Fruit fly (Drosophila melanogaster): Measurements from ENCODE around the gene if.

Gene if

DNA sequence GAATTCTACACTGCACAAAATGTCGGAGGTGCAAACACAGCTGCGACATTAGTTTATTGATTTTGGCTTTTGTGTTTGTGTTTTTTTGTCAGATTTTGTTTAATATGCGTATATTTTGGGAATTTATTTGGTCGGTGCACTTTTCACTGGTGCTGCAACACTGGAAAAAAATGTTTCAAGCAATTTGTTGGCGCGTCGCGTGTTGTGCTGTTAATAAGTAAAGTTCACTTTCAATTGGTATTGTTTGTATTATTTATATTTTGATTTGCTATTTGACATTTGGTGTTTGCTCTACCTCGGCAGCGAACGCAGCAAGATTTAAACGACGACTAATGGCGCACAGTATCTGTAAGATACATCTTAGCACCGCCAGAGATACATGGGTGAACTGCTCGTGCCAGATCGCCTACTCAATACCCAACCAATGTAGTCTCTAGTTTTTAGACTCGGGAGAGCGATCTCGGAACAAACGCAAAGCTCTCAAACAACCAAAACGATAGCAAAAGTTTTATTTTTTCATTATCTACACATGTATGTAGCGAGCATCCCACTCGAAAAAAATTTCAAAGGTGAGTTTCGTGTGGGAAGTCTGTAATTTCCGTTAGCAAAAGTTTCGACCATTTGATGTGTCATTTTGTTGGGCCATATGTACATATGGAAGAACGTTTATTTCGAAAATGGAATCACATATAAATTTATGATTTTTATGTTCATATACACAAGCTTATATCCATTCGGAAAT is 888 bp downstream of the if start (continued):
- TF ChIP-seq scrt (GFP tag; optimal IDR thresholded peaks at IDR 0.05) (no peak), Gsc (GFP tag; IDR thresholded peaks at IDR 0.05) (no peak), tin (GFP tag; optimal IDR thresholded peaks at IDR 0.05) (peak; percentile 53), eyg (GFP tag; optimal IDR thresholded peaks at IDR 0.05) (peak; percentile 38), CG12942 (GFP tag; optimal IDR thresholded peaks at IDR 0.05) (peak; percentile 13), dmrt99B (tag; optimal IDR thresholded peaks at IDR 0.05) (peak; percentile 62), br (optimal IDR thresholded peaks at IDR 0.05) (no peak), CG4404 (GFP tag; IDR thresholded peaks at IDR 0.05) (no peak), CG17612 (GFP tag; IDR thresholded peaks at IDR 0.05) (no peak), Elba2 (GFP tag; optimal IDR thresholded peaks at IDR 0.05) (no peak), ems (GFP tag; optimal IDR thresholded peaks at IDR 0.05) (peak; percentile 49), rib (GFP tag; IDR thresholded peaks at IDR 0.05) (no peak), B-H2 (GFP tag; optimal IDR thresholded peaks at IDR 0.05) (no peak), onecut (GFP tag; IDR thresholded peaks at IDR 0.05) (peak; percentile 34), gsb-n (tag; optimal IDR thresholded peaks at IDR 0.05) (peak; percentile 5), trem (tag; optimal IDR thresholded peaks at IDR 0.05) (no peak), CG6813 (GFP tag; optimal IDR thresholded peaks at IDR 0.05) (peak; percentile 9), D19A (tag; optimal IDR thresholded peaks at IDR 0.05) (peak; percentile 9), al (GFP tag; IDR thresholded peaks at IDR 0.05) (peak; percentile 33; the same call in 1 of the 2 replicates), lilli (GFP tag; optimal IDR thresholded peaks at IDR 0.05) (peak; percentile 69), stc (GFP tag; IDR thresholded peaks at IDR 0.05) (peak; percentile 60; the same call in 1 of the 2 replicates), Usf (GFP tag; optimal IDR thresholded peaks at IDR 0.05) (no peak), CG2712 (tag; optimal IDR thresholded peaks at IDR 0.05) (peak; percentile 46), CG33557 (GFP tag; optimal IDR thresholded peaks at IDR 0.05) (no peak), CG4820 (GFP tag; optimal IDR thresholded peaks at IDR 0.05) (peak; percentile 37), CG7372 (GFP tag; IDR thresholded peaks at IDR 0.05) (0 out of 2 replicates have a peak, but pooled peaks have one; percentile 24), D (optimal IDR thresholded peaks at IDR 0.05) (no peak), D (GFP tag; optimal IDR thresholded peaks at IDR 0.05) (peak; percentile 35), Atf-2 (GFP tag; optimal IDR thresholded peaks at IDR 0.05) (peak; percentile 60), Aef1 (GFP tag; IDR thresholded peaks at IDR 0.05) (peak; percentile 44; the same call in 1 of the 3 replicates), esg (GFP tag; conservative IDR thresholded peaks at IDR 0.05) (peak; percentile 35), sens-2 (GFP tag; IDR thresholded peaks at IDR 0.05) (peak; percentile 43; the same call in 1 of the 2 replicates), CG4328 (GFP tag; optimal IDR thresholded peaks at IDR 0.05) (peak; percentile 7), CG10209 (GFP tag; optimal IDR thresholded peaks at IDR 0.05) (peak; percentile 54), CG12391 (tag; optimal IDR thresholded peaks at IDR 0.05) (peak; percentile 47), ken (GFP tag; IDR thresholded peaks at IDR 0.05) (peak; percentile 33; the same call in 1 of the 3 replicates), wek (GFP tag; optimal IDR thresholded peaks at IDR 0.05) (no peak), Awh (GFP tag; IDR thresholded peaks at IDR 0.05) (peak; percentile 65; the same call in 1 of the 2 replicates), CG10366 (GFP tag; IDR thresholded peaks at IDR 0.05) (peak; percentile 48), pfk (GFP tag; optimal IDR thresholded peaks at IDR 0.05) (no peak), lab (GFP tag; optimal IDR thresholded peaks at IDR 0.05) (peak; percentile 67)

dm6 chrX:16781055-16781454 is 2.2 kb downstream of the if start:
- TF ChIP-seq CG18476 (GFP tag; optimal IDR thresholded peaks at IDR 0.05) = no peak
- peak; percentile 32; the same call in 1 of the 3 replicates for TF ChIP-seq row (GFP tag; IDR thresholded peaks at IDR 0.05)
- TF ChIP-seq caup (GFP tag; optimal IDR thresholded peaks at IDR 0.05; ENCODE audit: severe bottlenecking) = peak; percentile 34
- peak; percentile 13 for TF ChIP-seq CG12071 (GFP tag; optimal IDR thresholded peaks at IDR 0.05)
- TF ChIP-seq CG18599 (GFP tag; optimal IDR thresholded peaks at IDR 0.05) = peak; percentile 42
- TF ChIP-seq CG2712 (tag; optimal IDR thresholded peaks at IDR 0.05) = peak; percentile 11
- TF ChIP-seq Hsf (GFP tag; optimal IDR thresholded peaks at IDR 0.05) = peak; percentile 0
- TF ChIP-seq CG4282 (GFP tag; optimal IDR thresholded peaks at IDR 0.05) = no peak
- TF ChIP-seq CG2678 (tag; optimal IDR thresholded peaks at IDR 0.05) = peak; percentile 54
- TF ChIP-seq Ets65A (GFP tag) = peak; percentile 90
- TF ChIP-seq Fer3 (tag; optimal IDR thresholded peaks at IDR 0.05) = peak; percentile 19
- TF ChIP-seq fu2 (GFP tag; optimal IDR thresholded peaks at IDR 0.05) = peak; percentile 17
- no peak for TF ChIP-seq D (optimal IDR thresholded peaks at IDR 0.05)
- no peak for TF ChIP-seq D (GFP tag; optimal IDR thresholded peaks at IDR 0.05)
